Fruit fly (Drosophila melanogaster): Measurements from ENCODE around the gene CG3339.
A peak's percentile ranks its signal among the peaks of the same experiment; 100 is the strongest.

dm6 chr3R:27244742-27245400 lies 77.3 kb downstream of the CG3339 start, which contains the start of gene CG18766:
- TF ChIP-seq Jra (GFP tag; optimal IDR thresholded peaks at IDR 0.05) (no peak), br (GFP tag; optimal IDR thresholded peaks at IDR 0.05) (peak; percentile 13), h (GFP tag; optimal IDR thresholded peaks at IDR 0.05) (peak; percentile 31), brk (GFP tag; optimal IDR thresholded peaks at IDR 0.05) (no peak), usp (GFP tag; optimal IDR thresholded peaks at IDR 0.05) (no peak), Hnf4 (GFP tag; optimal IDR thresholded peaks at IDR 0.05) (no peak)
